Worm (Caenorhabditis elegans) whole organism, L1 larva: ENCODE data around the gene pak-2.

Source experiments
- C34B4.2 ChIP-seq: sonication (generic microtip); optimal IDR thresholded peaks from 2 replicates; lab custom pipeline; 2017; ENCODE audit warnings: mild to moderate bottlenecking, missing genetic modification characterization, missing compliant biosample characterization
- F16B12.6 ChIP-seq: fragments of 150-350 bp; optimal IDR thresholded peaks from 2 replicates; lab custom pipeline; 2014; ENCODE audit warnings: missing biosample characterization, missing genetic modification characterization
- alr-1 ChIP-seq: fragments of 200-800 bp; sonication (Bioruptor generic); optimal IDR thresholded peaks from 2 replicates; lab custom pipeline; 2018; ENCODE audit warnings: borderline replicate concordance, mild to moderate bottlenecking, missing genetic modification characterization, missing compliant biosample characterization
- blmp-1 ChIP-seq: fragments of 150-350 bp; optimal IDR thresholded peaks from 2 replicates; lab custom pipeline; 2014; ENCODE audit warnings: missing biosample characterization, missing genetic modification characterization
- ceh-63 ChIP-seq: fragments of 200-800 bp; sonication (Bioruptor generic); optimal IDR thresholded peaks from 2 replicates; lab custom pipeline; 2018; ENCODE audit warnings: mild to moderate bottlenecking, missing genetic modification characterization, missing compliant biosample characterization
- ceh-82 ChIP-seq, 3 experiments: fragments of 150-350 bp in 1 of 3; sonication (generic microtip) in 2 of 3; optimal IDR thresholded peaks; 2 replicates each; lab custom pipeline; 2014 to 2017; ENCODE audit warnings: missing biosample characterization in 3 of 3, missing genetic modification characterization in 3 of 3
- ceh-88 ChIP-seq: fragments of 200-800 bp; sonication (Bioruptor generic); IDR thresholded peaks from 2 replicates; pipeline ENCODE4 v1.3.6; 2022; ENCODE audit warnings: missing genetic modification characterization, missing compliant biosample characterization
- dsc-1 ChIP-seq: sonication (generic microtip); optimal IDR thresholded peaks from 2 replicates; lab custom pipeline; 2016; ENCODE audit warnings: mild to moderate bottlenecking, missing genetic modification characterization, missing compliant biosample characterization
- efl-3 ChIP-seq: fragments of 200-800 bp; sonication (Bioruptor generic); optimal IDR thresholded peaks from 2 replicates; lab custom pipeline; 2018; ENCODE audit warnings: mild to moderate bottlenecking, missing genetic modification characterization, missing compliant biosample characterization
- egl-13 ChIP-seq: sonication (generic microtip); optimal IDR thresholded peaks from 2 replicates; lab custom pipeline; 2016; ENCODE audit warnings: missing genotype, missing genetic modification reagents, missing genetic modification characterization, missing compliant biosample characterization
- elt-2 ChIP-seq: sonication (generic microtip); optimal IDR thresholded peaks from 2 replicates; lab custom pipeline; 2016; ENCODE audit warnings: missing genetic modification characterization, mild to moderate bottlenecking, inconsistent platforms, missing compliant biosample characterization, missing genetic modification reagents
- ets-5 ChIP-seq: fragments of 200-800 bp; sonication (Bioruptor generic); IDR thresholded peaks from 2 replicates; pipeline ENCODE4 v1.3.6; 2022; ENCODE audit warnings: missing genetic modification characterization, missing compliant biosample characterization
- fkh-8 ChIP-seq: sonication (generic microtip); optimal IDR thresholded peaks from 2 replicates; lab custom pipeline; 2016; ENCODE audit warnings: mild to moderate bottlenecking, missing genetic modification characterization, missing compliant biosample characterization
- grh-1 ChIP-seq: fragments of 200-800 bp; sonication (Bioruptor generic); IDR thresholded peaks from 2 replicates; pipeline ENCODE4 v1.3.6; 2022; ENCODE audit warnings: missing genetic modification reagents, missing genetic modification characterization, missing compliant biosample characterization
- hlh-17 ChIP-seq: fragments of 200-800 bp; sonication (Bioruptor generic); optimal IDR thresholded peaks from 2 replicates; lab custom pipeline; 2018; ENCODE audit warnings: missing genetic modification characterization, mild to moderate bottlenecking, missing compliant biosample characterization, moderate library complexity, borderline replicate concordance
- hlh-4 ChIP-seq: sonication (generic microtip); optimal IDR thresholded peaks from 2 replicates; lab custom pipeline; 2016; ENCODE audit warnings: mild to moderate bottlenecking, missing genetic modification characterization, missing compliant biosample characterization
- hpl-2 ChIP-seq: fragments of 150-350 bp; optimal IDR thresholded peaks from 2 replicates; lab custom pipeline; 2014; ENCODE audit warnings: missing biosample characterization, missing genetic modification reagents, missing genetic modification characterization
- lin-13 ChIP-seq: fragments of 150-350 bp; optimal IDR thresholded peaks from 2 replicates; lab custom pipeline; 2014; ENCODE audit warnings: missing biosample characterization, missing genetic modification reagents, missing genetic modification characterization
- lin-14 ChIP-seq: fragments of 200-800 bp; sonication (Bioruptor generic); optimal IDR thresholded peaks from 2 replicates; lab custom pipeline; 2018; ENCODE audit warnings: mild to moderate bottlenecking, missing genetic modification characterization, moderate library complexity, missing compliant biosample characterization
- lin-35 ChIP-seq, 2 experiments: fragments of 150-350 bp; optimal IDR thresholded peaks; 2 replicates each; lab custom pipeline; 2014; ENCODE audit warnings: missing biosample characterization in 2 of 2, missing genetic modification characterization in 2 of 2, missing genetic modification reagents in 2 of 2
- lin-39 ChIP-seq: fragments of 150-350 bp; optimal IDR thresholded peaks from 2 replicates; lab custom pipeline; 2014; ENCODE audit warnings: missing biosample characterization, missing genetic modification reagents, missing genetic modification characterization
- lir-3 ChIP-seq: sonication (generic microtip); optimal IDR thresholded peaks from 2 replicates; lab custom pipeline; 2016; ENCODE audit warnings: mild to moderate bottlenecking, missing genetic modification characterization, moderate library complexity, missing compliant biosample characterization; ENCODE audit not compliant: poor library complexity
- mef-2 ChIP-seq: fragments of 150-350 bp; optimal IDR thresholded peaks from 2 replicates; lab custom pipeline; 2014; ENCODE audit warnings: missing biosample characterization, missing genetic modification characterization
- mep-1 ChIP-seq: fragments of 150-350 bp; optimal IDR thresholded peaks from 2 replicates; lab custom pipeline; 2014; ENCODE audit warnings: missing biosample characterization, missing genetic modification characterization
- nhr-11 ChIP-seq: fragments of 150-350 bp; optimal IDR thresholded peaks from 2 replicates; lab custom pipeline; 2014; ENCODE audit warnings: missing biosample characterization, missing genetic modification characterization
- nhr-19 ChIP-seq: fragments of 200-800 bp; sonication (Bioruptor generic); conservative IDR thresholded peaks from 2 replicates; pipeline ENCODE4 v1.3.6; 2022; ENCODE audit warnings: missing genetic modification characterization, missing compliant biosample characterization
- nhr-28 ChIP-seq: fragments of 150-350 bp; optimal IDR thresholded peaks from 2 replicates; lab custom pipeline; 2014; ENCODE audit warnings: missing biosample characterization, missing genetic modification characterization
- nhr-47 ChIP-seq: sonication (generic microtip); optimal IDR thresholded peaks from 2 replicates; lab custom pipeline; 2016; ENCODE audit warnings: mild to moderate bottlenecking, missing genetic modification characterization, moderate library complexity, missing compliant biosample characterization
- nhr-85 ChIP-seq: sonication (generic microtip); peaks from one replicate; lab custom pipeline; 2016; ENCODE audit warnings: missing genetic modification characterization, inconsistent platforms, missing compliant biosample characterization
- pax-3 ChIP-seq: fragments of 200-800 bp; sonication (Bioruptor generic); optimal IDR thresholded peaks from 2 replicates; lab custom pipeline; 2018; ENCODE audit warnings: mild to moderate bottlenecking, missing genetic modification characterization, moderate library complexity, missing compliant biosample characterization
- rnt-1 ChIP-seq: sonication (generic microtip); optimal IDR thresholded peaks from 2 replicates; lab custom pipeline; 2016; ENCODE audit warnings: mild to moderate bottlenecking, missing genetic modification characterization, moderate library complexity, missing compliant biosample characterization
- skn-1 ChIP-seq: fragments of 150-350 bp; optimal IDR thresholded peaks from 2 replicates; lab custom pipeline; 2014; ENCODE audit warnings: missing biosample characterization, missing genetic modification characterization
- snpc-4 ChIP-seq: fragments of 150-350 bp; optimal IDR thresholded peaks from 2 replicates; lab custom pipeline; 2014; ENCODE audit warnings: missing biosample characterization, missing genetic modification characterization
- snu-23 ChIP-seq: sonication (generic microtip); optimal IDR thresholded peaks from 2 replicates; lab custom pipeline; 2016; ENCODE audit warnings: missing genetic modification characterization, missing compliant biosample characterization
- sox-4 ChIP-seq: sonication (generic microtip); optimal IDR thresholded peaks from 2 replicates; lab custom pipeline; 2016; ENCODE audit warnings: missing genetic modification characterization, missing compliant biosample characterization
- sptf-1 ChIP-seq: fragments of 150-350 bp; optimal IDR thresholded peaks from 2 replicates; lab custom pipeline; 2014; ENCODE audit warnings: missing biosample characterization, missing genetic modification characterization
- unc-130 ChIP-seq: fragments of 150-350 bp; optimal IDR thresholded peaks from 2 replicates; lab custom pipeline; 2017; ENCODE audit warnings: missing biosample characterization, missing genetic modification characterization, inconsistent platforms
- unc-86 ChIP-seq: sonication (generic microtip); optimal IDR thresholded peaks from 2 replicates; lab custom pipeline; 2016; ENCODE audit warnings: missing genetic modification characterization, missing compliant biosample characterization
- unc-98 ChIP-seq: fragments of 200-800 bp; sonication (Bioruptor generic); IDR thresholded peaks from 2 replicates; pipeline ENCODE4 v1.3.6; 2022; ENCODE audit warnings: missing genetic modification characterization, missing compliant biosample characterization
- zag-1 ChIP-seq: fragments of 150-350 bp; optimal IDR thresholded peaks from 2 replicates; lab custom pipeline; 2014; ENCODE audit warnings: missing biosample characterization, missing genetic modification characterization
- zip-4 ChIP-seq: fragments of 200-800 bp; sonication (Bioruptor generic); optimal IDR thresholded peaks from 2 replicates; lab custom pipeline; 2018; ENCODE audit warnings: mild to moderate bottlenecking, missing genetic modification characterization, moderate library complexity, missing compliant biosample characterization
- ztf-11 ChIP-seq, 2 experiments: sonication (generic microtip); optimal IDR thresholded peaks; 2 replicates each; lab custom pipeline; 2016 to 2017; ENCODE audit warnings: missing genetic modification characterization in 2 of 2, missing biosample characterization in 1 of 2, missing compliant biosample characterization in 1 of 2
- ztf-4 ChIP-seq: fragments of 150-350 bp; optimal IDR thresholded peaks from 2 replicates; lab custom pipeline; 2014; ENCODE audit warnings: missing biosample characterization, missing genetic modification characterization

pak-2 gene

ce11 chrV:11069277-11069676, 30.0 kb upstream of the pak-2 start, which contains the start of gene T04C12.8 (continued):
- TF ChIP-seq unc-130 (tag; lab: Kevin White, UChicago) = no peak
- no peak for TF ChIP-seq snu-23 (GFP tag; lab: Kevin White, UChicago)
- TF ChIP-seq blmp-1 (tag; lab: Kevin White, UChicago) = peak; percentile 3
- no peak for TF ChIP-seq lir-3 (tag; lab: Kevin White, UChicago)
- TF ChIP-seq nhr-19 (GFP tag; lab: Robert Waterston, UW) = 0 out of 2 replicates have a peak, but pooled peaks have one; percentile 10
- TF ChIP-seq unc-86 (tag; lab: Kevin White, UChicago) = no peak
- TF ChIP-seq nhr-28 (tag; lab: Kevin White, UChicago) = no peak
- TF ChIP-seq egl-13 (tag; lab: Kevin White, UChicago) = peak; percentile 23
- no peak for TF ChIP-seq ets-5 (GFP tag; lab: Robert Waterston, UW)
- TF ChIP-seq nhr-85 (tag; lab: Kevin White, UChicago) = peak; percentile 28
- TF ChIP-seq C34B4.2 (tag; lab: Kevin White, UChicago) = no peak
- TF ChIP-seq lin-13 = no peak
- no peak for TF ChIP-seq ztf-4 (tag; lab: Kevin White, UChicago)
- TF ChIP-seq mep-1 (tag; lab: Kevin White, UChicago) = no peak
- peak; percentile 49 for TF ChIP-seq lin-14
- TF ChIP-seq hlh-17 (GFP tag; lab: Kevin White, UChicago) = no peak
- no peak for TF ChIP-seq efl-3 (GFP tag; lab: Kevin White, UChicago)
- TF ChIP-seq rnt-1 = no peak
- TF ChIP-seq elt-2 (tag; lab: Kevin White, UChicago) = peak; percentile 98
- TF ChIP-seq F16B12.6 = no peak
- peak; percentile 78 for TF ChIP-seq dsc-1 (tag; lab: Kevin White, UChicago)
- peak in 1 of 2 experiments; percentile 41 for TF ChIP-seq lin-35 (GFP tag; optimal IDR thresholded peaks at IDR 0.05; lab: Kevin White, UChicago)
- no peak for TF ChIP-seq ceh-82 (tag; optimal IDR thresholded peaks at IDR 0.05; lab: Kevin White, UChicago)
- TF ChIP-seq sptf-1 = no peak
- no peak for TF ChIP-seq pax-3 (tag; lab: Kevin White, UChicago)
- no peak for TF ChIP-seq ceh-88 (GFP tag; lab: Robert Waterston, UW)
- TF ChIP-seq ztf-11 (tag; optimal IDR thresholded peaks at IDR 0.05; lab: Kevin White, UChicago) = no peak
- TF ChIP-seq lin-39 = no peak
- no peak for TF ChIP-seq alr-1 (tag; lab: Kevin White, UChicago)
- no peak for TF ChIP-seq zag-1 (tag; lab: Kevin White, UChicago)

DNA sequence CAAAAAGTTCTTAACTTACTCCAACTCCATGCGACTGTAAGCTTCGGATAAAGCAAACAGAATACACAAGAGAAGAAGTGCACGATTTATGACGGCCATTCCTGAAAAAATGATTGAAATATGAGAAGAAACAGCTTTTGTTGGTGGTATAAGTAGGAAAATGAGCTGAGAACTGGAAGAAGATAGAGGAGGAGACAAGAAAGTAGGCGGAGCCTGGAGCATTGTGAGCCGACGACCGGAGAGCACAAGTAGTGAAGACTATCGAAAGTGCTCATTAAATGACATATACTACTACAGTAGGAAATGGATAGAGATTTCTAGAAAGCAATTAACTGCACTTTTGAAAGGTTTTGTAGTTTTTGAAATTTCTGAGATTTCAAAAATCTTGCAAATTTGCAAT, 26.3 kb upstream of the pak-2 start, which contains the start of gene nlp-80:
Gene nlp-80 (minus strand): TSS at position 101 of the 400 bp plus-strand sequence.
- peak; percentile 6 for TF ChIP-seq fkh-8
- no peak for TF ChIP-seq unc-98 (GFP tag; lab: Robert Waterston, UW)
- TF ChIP-seq hpl-2 (GFP tag; lab: Kevin White, UChicago) = no peak

DNA sequence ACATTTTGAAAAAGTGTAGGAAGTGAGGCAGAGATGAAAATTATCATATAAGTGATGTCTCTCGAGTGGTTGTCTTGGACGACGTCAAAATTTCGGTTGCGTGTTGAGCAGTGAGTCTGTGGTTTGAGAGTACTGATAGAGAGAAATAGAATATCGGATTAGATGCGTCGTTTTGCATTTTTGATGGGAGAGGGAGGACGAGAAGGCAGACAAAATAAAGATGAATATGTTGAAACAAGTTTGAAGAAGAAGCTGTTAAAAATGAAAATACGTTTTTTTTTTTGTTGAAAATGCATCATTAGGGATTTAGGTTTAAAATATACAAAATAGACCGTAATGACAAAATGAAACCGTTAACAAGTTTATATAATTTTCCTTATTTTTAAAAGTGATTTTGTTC, 23.9 kb upstream of the pak-2 start, which contains the start of gene T04C12.9:
Gene T04C12.9 (minus strand): TSS at position 101 of the 400 bp plus-strand sequence.
- TF ChIP-seq pax-3 (tag; lab: Kevin White, UChicago) = no peak
- TF ChIP-seq F16B12.6 = no peak
- TF ChIP-seq ceh-63 (GFP tag; lab: Kevin White, UChicago) = no peak
- no peak for TF ChIP-seq grh-1 (GFP tag; lab: Robert Waterston, UW)
- TF ChIP-seq skn-1 (tag; lab: Kevin White, UChicago) = no peak
- TF ChIP-seq zip-4 = no peak
- no peak for TF ChIP-seq hlh-4
- TF ChIP-seq hlh-17 (GFP tag; lab: Kevin White, UChicago) = no peak
- no peak for TF ChIP-seq nhr-47 (tag; lab: Kevin White, UChicago)
- TF ChIP-seq nhr-11 (tag; lab: Kevin White, UChicago) = no peak
- no peak for TF ChIP-seq sox-4 (tag; lab: Kevin White, UChicago)
- TF ChIP-seq snpc-4 = no peak
- TF ChIP-seq alr-1 (tag; lab: Kevin White, UChicago) = no peak
- no peak for TF ChIP-seq mef-2 (tag; lab: Kevin White, UChicago)
- TF ChIP-seq C34B4.2 (tag; lab: Kevin White, UChicago) = no peak
- TF ChIP-seq hpl-2 (GFP tag; lab: Kevin White, UChicago) = no peak
